Fruit fly (Drosophila melanogaster) whole organism, adult: ENCODE data around the gene CG12991.

Experiments used
- CG11617 ChIP-seq: fragments of 200-800 bp; sonication (Bioruptor generic); optimal IDR thresholded peaks from 2 replicates; lab custom pipeline; 2017; ENCODE audit warnings: mild to moderate bottlenecking, missing biosample characterization, missing genetic modification reagents, missing genetic modification characterization
- CG12768 ChIP-seq: fragments of 200-800 bp; sonication (Bioruptor generic); optimal IDR thresholded peaks from 2 replicates; lab custom pipeline; 2017; ENCODE audit warnings: missing biosample characterization, missing genetic modification characterization, mild to moderate bottlenecking, moderate library complexity, missing genetic modification reagents
- CG14711 ChIP-seq: fragments of 200-800 bp; sonication (Bioruptor generic); optimal IDR thresholded peaks from 2 replicates; lab custom pipeline; 2018; ENCODE audit warnings: missing biosample characterization, mild to moderate bottlenecking, missing genetic modification characterization, moderate library complexity
- CG1620 ChIP-seq: fragments of 200-800 bp; sonication (Bioruptor generic); optimal IDR thresholded peaks from 2 replicates; lab custom pipeline; 2016; ENCODE audit warnings: missing biosample characterization, missing genetic modification characterization
- CG33017 ChIP-seq: fragments of 200-800 bp; sonication (Bioruptor generic); optimal IDR thresholded peaks from 2 replicates; lab custom pipeline; 2018; ENCODE audit warnings: missing biosample characterization, mild to moderate bottlenecking, missing genetic modification characterization, moderate library complexity
- CG5204 ChIP-seq: fragments of 200-800 bp; sonication (Bioruptor generic); optimal IDR thresholded peaks from 2 replicates; lab custom pipeline; 2016; ENCODE audit warnings: missing biosample characterization, missing genetic modification characterization
- CG7045 ChIP-seq: fragments of 200-800 bp; sonication (Bioruptor generic); optimal IDR thresholded peaks from 2 replicates; lab custom pipeline; 2017; ENCODE audit warnings: missing biosample characterization, mild to moderate bottlenecking, missing genetic modification characterization
- CG7101 ChIP-seq: fragments of 200-800 bp; sonication (Bioruptor generic); optimal IDR thresholded peaks from 2 replicates; lab custom pipeline; 2018; ENCODE audit warnings: missing biosample characterization, mild to moderate bottlenecking, missing genetic modification characterization, moderate library complexity
- Clk ChIP-seq: fragments of 200-800 bp; sonication (Bioruptor generic); optimal IDR thresholded peaks from 2 replicates; lab custom pipeline; 2017; ENCODE audit warnings: missing biosample characterization, missing genetic modification characterization
- Crg-1 ChIP-seq: fragments of 200-800 bp; sonication (Bioruptor generic); optimal IDR thresholded peaks from 2 replicates; lab custom pipeline; 2016; ENCODE audit warnings: missing biosample characterization, missing genetic modification characterization
- Hr96 ChIP-seq: fragments of 200-800 bp; sonication (Bioruptor generic); optimal IDR thresholded peaks from 2 replicates; lab custom pipeline; 2016; ENCODE audit warnings: missing biosample characterization, missing genetic modification characterization
- Mnt ChIP-seq: fragments of 200-800 bp; sonication (Bioruptor generic); optimal IDR thresholded peaks from 2 replicates; lab custom pipeline; 2016; ENCODE audit warnings: missing biosample characterization, mild to moderate bottlenecking, missing genetic modification characterization
- bab1 ChIP-seq: fragments of 200-800 bp; sonication (Bioruptor generic); optimal IDR thresholded peaks from 3 replicates; lab custom pipeline; 2019; ENCODE audit warnings: missing biosample characterization, mild to moderate bottlenecking, missing genetic modification characterization, moderate library complexity
- cic ChIP-seq: fragments of 200-800 bp; sonication (Bioruptor generic); optimal IDR thresholded peaks from 2 replicates; lab custom pipeline; 2017; ENCODE audit warnings: missing biosample characterization, mild to moderate bottlenecking, missing genetic modification characterization, moderate library complexity
- cnc ChIP-seq, 2 experiments: fragments of >200 bp; optimal IDR thresholded peaks; 2 replicates each; lab custom pipeline; 2017
- kay ChIP-seq: fragments of 200-800 bp; sonication (Bioruptor generic); peaks from one replicate; lab custom pipeline; 2016; ENCODE audit warnings: missing biosample characterization, missing genetic modification characterization, borderline replicate concordance
- ovo ChIP-seq: fragments of 200-800 bp; sonication (Bioruptor generic); optimal IDR thresholded peaks from 2 replicates; lab custom pipeline; 2016; ENCODE audit warnings: missing biosample characterization, missing genetic modification characterization
- pad ChIP-seq: fragments of 200-800 bp; sonication (Bioruptor generic); optimal IDR thresholded peaks from 3 replicates; lab custom pipeline; 2017; ENCODE audit warnings: missing biosample characterization, missing genetic modification characterization, mild to moderate bottlenecking, moderate library complexity, missing genetic modification reagents
- tj ChIP-seq: fragments of 200-800 bp; sonication (Bioruptor generic); optimal IDR thresholded peaks from 3 replicates; lab custom pipeline; 2017; ENCODE audit warnings: missing biosample characterization, mild to moderate bottlenecking, missing genetic modification characterization, moderate library complexity
- toe ChIP-seq: fragments of 200-800 bp; sonication (Bioruptor generic); optimal IDR thresholded peaks from 2 replicates; lab custom pipeline; 2016; ENCODE audit warnings: missing biosample characterization, missing genetic modification characterization

The CG12991 gene

dm6 chrX:17581606-17582281, 2.1 kb downstream of the CG12991 start:
- peak; percentile 3 for TF ChIP-seq Crg-1 (GFP tag; lab: Kevin White, UChicago)
- TF ChIP-seq cnc (optimal IDR thresholded peaks at IDR 0.05; lab: Kevin White, UChicago) = no peak
- TF ChIP-seq kay (GFP tag; lab: Kevin White, UChicago) = peak; percentile 78
- no peak for TF ChIP-seq CG1620

- TF ChIP-seq Crg-1 (GFP tag; lab: Kevin White, UChicago) (no peak), CG11617 (GFP tag; lab: Kevin White, UChicago) (no peak), CG12768 (GFP tag; lab: Kevin White, UChicago) (no peak), CG5204 (no peak), cnc (optimal IDR thresholded peaks at IDR 0.05; lab: Kevin White, UChicago) (no peak), CG1620 (no peak), cic (GFP tag; lab: Kevin White, UChicago) (no peak), CG7101 (tag; lab: Kevin White, UChicago) (no peak), tj (GFP tag; lab: Kevin White, UChicago) (no peak), CG14711 (tag; lab: Kevin White, UChicago) (no peak), CG33017 (tag; lab: Kevin White, UChicago) (no peak)
These were observed 3.0 kb downstream of the CG12991 start for dm6 chrX:17582650-17583049.

- TF ChIP-seq tj (GFP tag; lab: Kevin White, UChicago) (no peak), CG11617 (GFP tag; lab: Kevin White, UChicago) (no peak), CG12768 (GFP tag; lab: Kevin White, UChicago) (no peak), CG5204 (no peak), Crg-1 (GFP tag; lab: Kevin White, UChicago) (no peak), CG14711 (tag; lab: Kevin White, UChicago) (no peak), Clk (no peak), pad (no peak), CG33017 (tag; lab: Kevin White, UChicago) (no peak), kay (GFP tag; lab: Kevin White, UChicago) (no peak), CG7101 (tag; lab: Kevin White, UChicago) (no peak), toe (GFP tag; lab: Kevin White, UChicago) (no peak), Hr96 (GFP tag; lab: Kevin White, UChicago) (no peak), cic (GFP tag; lab: Kevin White, UChicago) (no peak), CG1620 (no peak), Mnt (GFP tag; lab: Kevin White, UChicago) (no peak), cnc (optimal IDR thresholded peaks at IDR 0.05; lab: Kevin White, UChicago) (no peak), CG7045 (GFP tag; lab: Kevin White, UChicago) (no peak)
These were observed 4.0 kb downstream of the CG12991 start for dm6 chrX:17583706-17584105.

dm6 chrX:17585892-17586291, 6.2 kb downstream of the CG12991 start:
- TF ChIP-seq CG33017 (tag; lab: Kevin White, UChicago) (no peak), Crg-1 (GFP tag; lab: Kevin White, UChicago) (no peak), CG7101 (tag; lab: Kevin White, UChicago) (no peak), CG14711 (tag; lab: Kevin White, UChicago) (no peak), kay (GFP tag; lab: Kevin White, UChicago) (no peak), Clk (no peak), toe (GFP tag; lab: Kevin White, UChicago) (no peak)

dm6 chrX:17588134-17588533, 8.5 kb downstream of the CG12991 start:
- TF ChIP-seq Hr96 (GFP tag; lab: Kevin White, UChicago) = no peak
- peak; percentile 64 for TF ChIP-seq CG14711 (tag; lab: Kevin White, UChicago)
- peak; percentile 48 for TF ChIP-seq Crg-1 (GFP tag; lab: Kevin White, UChicago)
- peak; percentile 92 for TF ChIP-seq bab1 (GFP tag; lab: Kevin White, UChicago)
- TF ChIP-seq ovo (GFP tag; lab: Kevin White, UChicago) = peak; percentile 14
- peak; percentile 86 for TF ChIP-seq CG11617 (GFP tag; lab: Kevin White, UChicago)
- peak; percentile 38 for TF ChIP-seq CG12768 (GFP tag; lab: Kevin White, UChicago)
- peak; percentile 62 for TF ChIP-seq Mnt (GFP tag; lab: Kevin White, UChicago)
- peak; percentile 63 for TF ChIP-seq pad
- TF ChIP-seq CG5204 = peak; percentile 8
- TF ChIP-seq cic (GFP tag; lab: Kevin White, UChicago) = no peak
- no peak for TF ChIP-seq Clk
- peak; percentile 83 for TF ChIP-seq CG7101 (tag; lab: Kevin White, UChicago)
- no peak for TF ChIP-seq CG1620
- peak; percentile 55 for TF ChIP-seq kay (GFP tag; lab: Kevin White, UChicago)
- no peak for TF ChIP-seq toe (GFP tag; lab: Kevin White, UChicago)
- peak; percentile 79 for TF ChIP-seq tj (GFP tag; lab: Kevin White, UChicago)
- TF ChIP-seq cnc (optimal IDR thresholded peaks at IDR 0.05; lab: Kevin White, UChicago) = no peak
- peak; percentile 70 for TF ChIP-seq CG33017 (tag; lab: Kevin White, UChicago)
- TF ChIP-seq CG7045 (GFP tag; lab: Kevin White, UChicago) = peak; percentile 30

DNA sequence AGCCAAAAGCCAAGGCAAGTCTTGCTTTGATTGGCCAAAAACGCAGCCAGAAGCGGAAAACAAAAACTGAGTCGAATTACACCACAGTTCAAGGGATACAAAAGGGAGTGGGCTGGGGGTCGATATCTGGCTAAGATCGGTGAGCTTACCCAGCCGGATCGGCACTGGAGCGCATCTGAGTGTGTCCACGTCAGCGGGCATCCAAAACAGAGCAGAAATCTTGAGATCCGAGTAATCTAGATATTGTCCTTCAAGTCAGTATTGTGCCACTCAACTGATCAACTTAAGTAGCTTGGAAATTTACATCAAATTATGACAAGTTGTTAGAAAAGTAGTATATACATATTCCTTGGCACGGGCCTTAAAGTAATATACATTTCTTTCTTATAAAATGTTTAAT, 8.9 kb downstream of the CG12991 start, which contains the start of gene CG12992:
CG12992 (plus strand) TSS at position 301 of the 400 bp plus-strand sequence.
- TF ChIP-seq tj (GFP tag; lab: Kevin White, UChicago) = peak; percentile 15
- TF ChIP-seq cic (GFP tag; lab: Kevin White, UChicago) = no peak
